ENCODE assay signal across 1 fruit fly cellular context in genomic region chr2L:18818397-18818796, dm6.
TF ChIP-seq lines count a peak whose summit lies in the region.

No protein-coding gene starts in this region.

TF ChIP-seq in whole organism, embryonic, 481 proteins besides CTCF, POLR2A, EP300 and RAD21 (continued from another document):
- TF ChIP-seq Myb (GFP tag; optimal IDR thresholded peaks at IDR 0.05; lab: Kevin White, UChicago) = no peak
- TF ChIP-seq CG14965 (GFP tag; optimal IDR thresholded peaks at IDR 0.05; lab: Kevin White, UChicago; ENCODE audit: borderline replicate concordance) = no peak
- no peak for TF ChIP-seq C15 (GFP tag; IDR thresholded peaks at IDR 0.05; lab: Robert Waterston, UW)
- TF ChIP-seq CG17912 (GFP tag; optimal IDR thresholded peaks at IDR 0.05; lab: Kevin White, UChicago) = no peak
- TF ChIP-seq chif (GFP tag; optimal IDR thresholded peaks at IDR 0.05; lab: Kevin White, UChicago) = no peak
- no peak for TF ChIP-seq NC2β (GFP tag; optimal IDR thresholded peaks at IDR 0.05; lab: Kevin White, UChicago)
- TF ChIP-seq CG6689 (GFP tag; IDR thresholded peaks at IDR 0.05; lab: Robert Waterston, UW) = no peak
- no peak for TF ChIP-seq CG12219 (GFP tag; optimal IDR thresholded peaks at IDR 0.05; lab: Kevin White, UChicago)
- TF ChIP-seq CG8281 (tag; optimal IDR thresholded peaks at IDR 0.05; lab: Kevin White, UChicago) = no peak
- TF ChIP-seq Max (GFP tag; optimal IDR thresholded peaks at IDR 0.05; lab: Kevin White, UChicago) = no peak
- TF ChIP-seq ac (GFP tag; optimal IDR thresholded peaks at IDR 0.05; lab: Kevin White, UChicago) = no peak
- no peak for TF ChIP-seq Spps (tag; optimal IDR thresholded peaks at IDR 0.05; lab: Kevin White, UChicago)
- TF ChIP-seq chn (GFP tag; optimal IDR thresholded peaks at IDR 0.05; lab: Kevin White, UChicago) = no peak
- no peak for TF ChIP-seq CoRest (tag; optimal IDR thresholded peaks at IDR 0.05; lab: Kevin White, UChicago)
- peak; percentile 70 for TF ChIP-seq ftz-f1 (GFP tag; optimal IDR thresholded peaks at IDR 0.05; lab: Kevin White, UChicago)
- TF ChIP-seq CG43689 (GFP tag; IDR thresholded peaks at IDR 0.05; lab: Robert Waterston, UW) = no peak
- TF ChIP-seq HLHmδ (GFP tag; optimal IDR thresholded peaks at IDR 0.05; lab: Kevin White, UChicago) = no peak
- TF ChIP-seq caup (GFP tag; optimal IDR thresholded peaks at IDR 0.05; lab: Kevin White, UChicago; ENCODE audit: severe bottlenecking) = no peak
- TF ChIP-seq Bgb (GFP tag; IDR thresholded peaks at IDR 0.05; lab: Robert Waterston, UW; ENCODE audit: partially characterized antibody) = peak; percentile 65
- TF ChIP-seq CG2875 (GFP tag; optimal IDR thresholded peaks at IDR 0.05; lab: Kevin White, UChicago) = no peak
- TF ChIP-seq Antp (GFP tag; optimal IDR thresholded peaks at IDR 0.05; lab: Kevin White, UChicago) = no peak
- no peak for TF ChIP-seq CG10979 (tag; optimal IDR thresholded peaks at IDR 0.05; lab: Kevin White, UChicago)
- no peak for TF ChIP-seq ken (GFP tag; IDR thresholded peaks at IDR 0.05; lab: Robert Waterston, UW)
- no peak for TF ChIP-seq E2f2 (GFP tag; IDR thresholded peaks at IDR 0.05; lab: Robert Waterston, UW)
- TF ChIP-seq CG7556 (GFP tag; optimal IDR thresholded peaks at IDR 0.05; lab: Kevin White, UChicago) = no peak
- no peak for TF ChIP-seq seq (GFP tag; IDR thresholded peaks at IDR 0.05; lab: Robert Waterston, UW)
- no peak for TF ChIP-seq jigr1 (GFP tag; IDR thresholded peaks at IDR 0.05; lab: Robert Waterston, UW)
- TF ChIP-seq CG12769 (tag; optimal IDR thresholded peaks at IDR 0.05; lab: Kevin White, UChicago) = no peak
- TF ChIP-seq CG32772 (GFP tag; IDR thresholded peaks at IDR 0.05; lab: Robert Waterston, UW) = no peak
- TF ChIP-seq Hey (tag; optimal IDR thresholded peaks at IDR 0.05; lab: Kevin White, UChicago) = no peak
- no peak for TF ChIP-seq CG10366 (GFP tag; IDR thresholded peaks at IDR 0.05; lab: Robert Waterston, UW)
- no peak for TF ChIP-seq CG13296 (GFP tag; optimal IDR thresholded peaks at IDR 0.05; lab: Kevin White, UChicago)
